Fruit fly (Drosophila melanogaster): ENCODE data around the gene CG5149.

Gene CG5149

dm6 chr2L:7426326-7427066 is 38.4 kb upstream of the CG5149 start, which contains the start of gene muc (continued):
- TF ChIP-seq wek (GFP tag; optimal IDR thresholded peaks at IDR 0.05), result no peak
- 0 out of 2 replicates have a peak, but pooled peaks have one; percentile 38 for TF ChIP-seq Atf6 (GFP tag; IDR thresholded peaks at IDR 0.05)
- peak; percentile 75 for TF ChIP-seq Scr (GFP tag; IDR thresholded peaks at IDR 0.05; ENCODE audit: partially characterized antibody)
- peak; percentile 21 for TF ChIP-seq Blimp-1 (GFP tag; optimal IDR thresholded peaks at IDR 0.05)
- no peak for TF ChIP-seq da (GFP tag; optimal IDR thresholded peaks at IDR 0.05)
- TF ChIP-seq ase (GFP tag; IDR thresholded peaks at IDR 0.05), result no peak
- TF ChIP-seq peb (GFP tag; IDR thresholded peaks at IDR 0.05), result no peak
- peak; percentile 52 for TF ChIP-seq tgo (GFP tag; IDR thresholded peaks at IDR 0.05)
- peak; percentile 28 to 38 for TF ChIP-seq Pdp1 (GFP tag; optimal IDR thresholded peaks at IDR 0.05)
- no peak for TF ChIP-seq so (GFP tag; IDR thresholded peaks at IDR 0.05)
- TF ChIP-seq zen (tag; optimal IDR thresholded peaks at IDR 0.05), result peak; percentile 74
- peak; percentile 77 for TF ChIP-seq Hmr (GFP tag; optimal IDR thresholded peaks at IDR 0.05)
- no peak for TF ChIP-seq schlank (tag; optimal IDR thresholded peaks at IDR 0.05)
- TF ChIP-seq Trl (optimal IDR thresholded peaks at IDR 0.05), result no peak
- no peak for TF ChIP-seq Trl (GFP tag; optimal IDR thresholded peaks at IDR 0.05)
- TF ChIP-seq ato (GFP tag; IDR thresholded peaks at IDR 0.05; ENCODE audit: partially characterized antibody), result no peak
- TF ChIP-seq tio (GFP tag; optimal IDR thresholded peaks at IDR 0.05), result peak; percentile 42
- TF ChIP-seq CG7928 (GFP tag; optimal IDR thresholded peaks at IDR 0.05), result peak; percentile 13
- TF ChIP-seq CG14014 (GFP tag; IDR thresholded peaks at IDR 0.05), result 0 out of 2 replicates have a peak, but pooled peaks have one; percentile 14
- peak; percentile 57 for TF ChIP-seq chn (GFP tag; optimal IDR thresholded peaks at IDR 0.05)
- TF ChIP-seq CG7786 (GFP tag; optimal IDR thresholded peaks at IDR 0.05), result no peak
- no peak for TF ChIP-seq al (GFP tag; IDR thresholded peaks at IDR 0.05)
- peak; percentile 55; the same call in 1 of the 2 replicates for TF ChIP-seq NFAT (GFP tag; IDR thresholded peaks at IDR 0.05)
- no peak for TF ChIP-seq CG8388 (GFP tag; optimal IDR thresholded peaks at IDR 0.05)
- TF ChIP-seq CG10543 (GFP tag; optimal IDR thresholded peaks at IDR 0.05), result peak; percentile 8
- peak; percentile 73 for TF ChIP-seq CG14710 (tag; optimal IDR thresholded peaks at IDR 0.05)
- TF ChIP-seq MTF-1 (GFP tag; optimal IDR thresholded peaks at IDR 0.05; ENCODE audit: borderline replicate concordance), result no peak
- TF ChIP-seq CG43689 (GFP tag; IDR thresholded peaks at IDR 0.05), result no peak
- peak; percentile 77 for TF ChIP-seq CG12659 (GFP tag; optimal IDR thresholded peaks at IDR 0.05)
- peak; percentile 59 for TF ChIP-seq lilli (GFP tag; optimal IDR thresholded peaks at IDR 0.05)
- peak; percentile 92 for TF ChIP-seq Elba2 (GFP tag; optimal IDR thresholded peaks at IDR 0.05)
- TF ChIP-seq CG17829 (tag; optimal IDR thresholded peaks at IDR 0.05), result peak; percentile 51
- peak; percentile 53 for TF ChIP-seq Sry-β (GFP tag; optimal IDR thresholded peaks at IDR 0.05)
- TF ChIP-seq CG5953 (GFP tag; IDR thresholded peaks at IDR 0.05), result no peak
- TF ChIP-seq CG6175 (GFP tag; IDR thresholded peaks at IDR 0.05), result no peak
- TF ChIP-seq p53 (GFP tag; optimal IDR thresholded peaks at IDR 0.05), result no peak
- TF ChIP-seq emc (GFP tag; optimal IDR thresholded peaks at IDR 0.05), result no peak
- TF ChIP-seq tll (GFP tag; optimal IDR thresholded peaks at IDR 0.05), result no peak
- TF ChIP-seq lola (GFP tag; optimal IDR thresholded peaks at IDR 0.05), result peak in 2 of 3 experiments; percentile 52 to 92
- TF ChIP-seq CG10267 (tag; optimal IDR thresholded peaks at IDR 0.05), result peak; percentile 39
- peak; percentile 41 for TF ChIP-seq zfh2 (GFP tag; optimal IDR thresholded peaks at IDR 0.05)
- TF ChIP-seq ems (GFP tag; optimal IDR thresholded peaks at IDR 0.05), result peak; percentile 4

All from whole organism, embryonic.